Fruit fly (Drosophila melanogaster) whole organism, embryonic: Measurements from ENCODE around the gene Nup153.

ENCODE experiments used
- Ada2b ChIP-seq: fragments of 200-800 bp; sonication (Bioruptor generic); IDR thresholded peaks from 2 replicates; pipeline ENCODE4 v1.3.6; 2022; ENCODE audit warnings: missing biosample characterization, missing genetic modification characterization
- B-H2 ChIP-seq: fragments of 200-800 bp; sonication (Bioruptor generic); optimal IDR thresholded peaks from 2 replicates; lab custom pipeline; 2018; ENCODE audit warnings: missing biosample characterization, mild to moderate bottlenecking, missing genetic modification characterization
- Bdp1 ChIP-seq: fragments of 200-800 bp; sonication (Bioruptor generic); optimal IDR thresholded peaks from 3 replicates; lab custom pipeline; 2016; ENCODE audit warnings: missing biosample characterization, missing genetic modification characterization
- CG1024 ChIP-seq: fragments of 200-800 bp; sonication (Bioruptor generic); IDR thresholded peaks from 2 replicates; pipeline ENCODE4 v1.3.6; 2022; ENCODE audit warnings: missing biosample characterization, missing genetic modification characterization
- CG10267 ChIP-seq: fragments of 200-800 bp; sonication (Bioruptor generic); optimal IDR thresholded peaks from 2 replicates; lab custom pipeline; 2018; ENCODE audit warnings: missing biosample characterization, mild to moderate bottlenecking, missing genetic modification characterization, moderate library complexity
- CG10366 ChIP-seq: fragments of 200-800 bp; sonication (Bioruptor generic); IDR thresholded peaks from 2 replicates; pipeline ENCODE4 v1.3.6; 2022; ENCODE audit warnings: missing biosample characterization, missing genetic modification characterization
- CG10431 ChIP-seq: fragments of 200-800 bp; sonication (Bioruptor generic); optimal IDR thresholded peaks from 3 replicates; lab custom pipeline; 2018; ENCODE audit warnings: missing biosample characterization, mild to moderate bottlenecking, missing genetic modification characterization
- CG11723 ChIP-seq: fragments of 200-800 bp; sonication (Bioruptor generic); optimal IDR thresholded peaks from 2 replicates; lab custom pipeline; 2017; ENCODE audit warnings: missing biosample characterization, mild to moderate bottlenecking, missing genetic modification characterization
- CG12659 ChIP-seq: fragments of 200-800 bp; sonication (Bioruptor generic); optimal IDR thresholded peaks from 3 replicates; lab custom pipeline; 2017; ENCODE audit warnings: mild to moderate bottlenecking, missing biosample characterization, missing genetic modification reagents, missing genetic modification characterization
- CG12769 ChIP-seq: fragments of 200-800 bp; sonication (Bioruptor generic); optimal IDR thresholded peaks from 2 replicates; lab custom pipeline; 2019; ENCODE audit warnings: missing biosample characterization, mild to moderate bottlenecking, missing genetic modification characterization, moderate library complexity
- CG2116 ChIP-seq: fragments of 200-800 bp; sonication (Bioruptor generic); optimal IDR thresholded peaks from 3 replicates; lab custom pipeline; 2018; ENCODE audit warnings: missing biosample characterization, mild to moderate bottlenecking, missing genetic modification characterization
- CG2120 ChIP-seq: fragments of 200-800 bp; sonication (Bioruptor generic); optimal IDR thresholded peaks from 3 replicates; lab custom pipeline; 2016; ENCODE audit warnings: missing biosample characterization, missing genetic modification characterization
- CG2712 ChIP-seq: fragments of 200-800 bp; optimal IDR thresholded peaks from 3 replicates; lab custom pipeline; 2019; ENCODE audit warnings: missing biosample characterization, mild to moderate bottlenecking, missing genetic modification characterization, moderate library complexity
- CG3065 ChIP-seq: fragments of 200-800 bp; sonication (Bioruptor generic); optimal IDR thresholded peaks from 2 replicates; lab custom pipeline; 2016; ENCODE audit warnings: missing biosample characterization, missing genetic modification characterization
- CG31388 ChIP-seq: fragments of 200-800 bp; sonication (Bioruptor generic); optimal IDR thresholded peaks from 2 replicates; lab custom pipeline; 2016; ENCODE audit warnings: missing biosample characterization, missing genetic modification characterization
- CG34422 ChIP-seq: fragments of 200-800 bp; sonication (Bioruptor generic); IDR thresholded peaks from 3 replicates; pipeline ENCODE4 v1.3.6; 2022; ENCODE audit warnings: missing biosample characterization, missing genetic modification characterization
- CG5953 ChIP-seq: fragments of 200-800 bp; sonication (Bioruptor generic); IDR thresholded peaks from 2 replicates; pipeline ENCODE4 v1.3.6; 2022; ENCODE audit warnings: missing biosample characterization, missing genetic modification characterization
- CG6254 ChIP-seq: fragments of 200-800 bp; sonication (Bioruptor generic); optimal IDR thresholded peaks from 3 replicates; lab custom pipeline; 2017; ENCODE audit warnings: mild to moderate bottlenecking, missing biosample characterization, missing genetic modification reagents, missing genetic modification characterization
- CG9797 ChIP-seq: fragments of 200-800 bp; sonication (Bioruptor generic); optimal IDR thresholded peaks from 3 replicates; lab custom pipeline; 2018; ENCODE audit warnings: missing biosample characterization, mild to moderate bottlenecking, missing genetic modification characterization
- E2f1 ChIP-seq: fragments of 200-800 bp; sonication (Bioruptor generic); IDR thresholded peaks from 2 replicates; pipeline ENCODE4 v1.3.6; 2022; ENCODE audit warnings: missing biosample characterization, missing genetic modification characterization
- Ets65A ChIP-seq: fragments of 200-800 bp; sonication (Bioruptor generic); peaks from one replicate; lab custom pipeline; 2016; ENCODE audit warnings: missing biosample characterization, missing genetic modification characterization
- Ets97D ChIP-seq: fragments of 200-800 bp; sonication (Bioruptor generic); optimal IDR thresholded peaks from 3 replicates; lab custom pipeline; 2016; ENCODE audit warnings: missing biosample characterization, missing genetic modification characterization
- HHEX ChIP-seq: fragments of 200-800 bp; sonication (Bioruptor generic); optimal IDR thresholded peaks from 3 replicates; lab custom pipeline; 2017; ENCODE audit warnings: missing biosample characterization, mild to moderate bottlenecking, missing genetic modification characterization, missing genetic modification reagents
- Hmr ChIP-seq: fragments of 200-800 bp; sonication (Bioruptor generic); optimal IDR thresholded peaks from 3 replicates; lab custom pipeline; 2017; ENCODE audit warnings: mild to moderate bottlenecking, missing biosample characterization, missing genetic modification reagents, missing genetic modification characterization
- Lim3 ChIP-seq: fragments of 200-800 bp; sonication (Bioruptor generic); IDR thresholded peaks from 2 replicates; pipeline ENCODE4 v1.3.6; 2022; ENCODE audit warnings: missing biosample characterization, missing genetic modification characterization
- Mad ChIP-seq: fragments of 200-800 bp; sonication (Bioruptor generic); optimal IDR thresholded peaks from 2 replicates; lab custom pipeline; 2016; ENCODE audit warnings: missing biosample characterization, missing genetic modification characterization
- Mes4 ChIP-seq: fragments of 200-800 bp; sonication (Bioruptor generic); optimal IDR thresholded peaks from 2 replicates; lab custom pipeline; 2016; ENCODE audit warnings: missing biosample characterization, missing genetic modification characterization
- NC2α ChIP-seq: fragments of 200-800 bp; sonication (Bioruptor generic); optimal IDR thresholded peaks from 2 replicates; lab custom pipeline; 2016; ENCODE audit warnings: missing biosample characterization, missing genetic modification characterization
- Poxn ChIP-seq: fragments of 200-800 bp; sonication (Bioruptor generic); IDR thresholded peaks from 2 replicates; pipeline ENCODE4 v1.3.6; 2022; ENCODE audit warnings: missing biosample characterization, missing genetic modification characterization
- Sox100B ChIP-seq: fragments of 200-800 bp; sonication (Bioruptor generic); optimal IDR thresholded peaks from 3 replicates; lab custom pipeline; 2018; ENCODE audit warnings: missing biosample characterization, mild to moderate bottlenecking, missing genetic modification characterization
- Xbp1 ChIP-seq: fragments of 200-800 bp; sonication (Bioruptor generic); optimal IDR thresholded peaks from 3 replicates; lab custom pipeline; 2016; ENCODE audit warnings: missing biosample characterization, mild to moderate bottlenecking, missing genetic modification characterization
- bab2 ChIP-seq: fragments of 200-800 bp; sonication (Bioruptor generic); optimal IDR thresholded peaks from 2 replicates; lab custom pipeline; 2016; ENCODE audit warnings: missing biosample characterization, missing genetic modification characterization
- cad ChIP-seq: fragments of >200 bp; optimal IDR thresholded peaks from 2 replicates; lab custom pipeline; 2017; ENCODE audit warnings: missing biosample characterization, missing genetic modification characterization
- cas ChIP-seq: fragments of 200-800 bp; sonication (Bioruptor generic); IDR thresholded peaks from 2 replicates; pipeline ENCODE4 v1.3.6; 2022; ENCODE audit warnings: missing biosample characterization, missing genetic modification characterization
- cato ChIP-seq: fragments of 200-800 bp; sonication (Bioruptor generic); optimal IDR thresholded peaks from 2 replicates; lab custom pipeline; 2016; ENCODE audit warnings: missing biosample characterization, missing genetic modification characterization, borderline replicate concordance
- dmrt99B ChIP-seq: fragments of 200-800 bp; sonication (Bioruptor generic); optimal IDR thresholded peaks from 2 replicates; lab custom pipeline; 2018; ENCODE audit warnings: missing biosample characterization, mild to moderate bottlenecking, missing genetic modification characterization, moderate library complexity
- ems ChIP-seq: fragments of 200-800 bp; sonication (Bioruptor generic); optimal IDR thresholded peaks from 3 replicates; lab custom pipeline; 2016; ENCODE audit warnings: missing biosample characterization, missing genetic modification characterization
- grau ChIP-seq: fragments of 200-800 bp; optimal IDR thresholded peaks from 3 replicates; lab custom pipeline; 2019; ENCODE audit warnings: missing biosample characterization, mild to moderate bottlenecking, missing genetic modification characterization, moderate library complexity
- hkb ChIP-seq, 2 experiments: fragments of 200-800 bp in 1 of 2; fragments of >200 bp in 1 of 2; sonication (Bioruptor generic) in 1 of 2; IDR thresholded peaks in 1 of 2; optimal IDR thresholded peaks in 1 of 2; 2 replicates each; pipeline versions ENCODE4 v1.3.6 to Lab custom; 2017 to 2022; ENCODE audit warnings: missing biosample characterization in 1 of 2, missing genetic modification characterization in 1 of 2
- lov ChIP-seq, 2 experiments: fragments of 200-800 bp in 1 of 2; fragments of >200 bp in 1 of 2; sonication (Bioruptor generic) in 1 of 2; IDR thresholded peaks in 1 of 2; optimal IDR thresholded peaks in 1 of 2; 2 replicates in 1 of 2; 3 replicates in 1 of 2; pipeline versions ENCODE4 v1.3.6 to Lab custom; 2017 to 2022; ENCODE audit warnings: missing biosample characterization in 1 of 2, missing genetic modification characterization in 1 of 2
- mirr ChIP-seq: fragments of 200-800 bp; sonication (Bioruptor generic); optimal IDR thresholded peaks from 3 replicates; lab custom pipeline; 2018; ENCODE audit warnings: missing biosample characterization, mild to moderate bottlenecking, missing genetic modification characterization
- so ChIP-seq: fragments of 200-800 bp; sonication (Bioruptor generic); IDR thresholded peaks from 3 replicates; pipeline ENCODE4 v1.3.6; 2022; ENCODE audit warnings: missing biosample characterization, missing genetic modification characterization
- sug ChIP-seq: fragments of 200-800 bp; optimal IDR thresholded peaks from 2 replicates; lab custom pipeline; 2019; ENCODE audit warnings: missing biosample characterization, mild to moderate bottlenecking, missing genetic modification characterization, moderate library complexity
- unc-4 ChIP-seq: fragments of 200-800 bp; sonication (Bioruptor generic); IDR thresholded peaks from 2 replicates; pipeline ENCODE4 v1.3.6; 2022; ENCODE audit warnings: missing biosample characterization, missing genetic modification characterization; ENCODE audit not compliant: partially characterized antibody
- vnd ChIP-seq: fragments of 200-800 bp; sonication (Bioruptor generic); IDR thresholded peaks from 3 replicates; pipeline ENCODE4 v1.3.6; 2022; ENCODE audit warnings: missing biosample characterization, missing genetic modification characterization; ENCODE audit not compliant: partially characterized antibody
- wek ChIP-seq: fragments of 200-800 bp; sonication (Bioruptor generic); optimal IDR thresholded peaks from 3 replicates; lab custom pipeline; 2018; ENCODE audit warnings: missing biosample characterization, mild to moderate bottlenecking, missing genetic modification characterization, moderate library complexity
- zfh2 ChIP-seq: fragments of 200-800 bp; sonication (Bioruptor generic); optimal IDR thresholded peaks from 2 replicates; lab custom pipeline; 2016; ENCODE audit warnings: missing biosample characterization, missing genetic modification characterization

The Nup153 gene

dm6 chrX:16637594-16638485 is 38.8 kb downstream of the Nup153 start, which contains the start of gene RpS19a (continued):
- TF ChIP-seq lov (optimal IDR thresholded peaks at IDR 0.05; lab: Kevin White, UChicago) (no peak), lov (GFP tag; IDR thresholded peaks at IDR 0.05; lab: Robert Waterston, UW) (peak; percentile 94), unc-4 (GFP tag; lab: Robert Waterston, UW) (no peak), hkb (optimal IDR thresholded peaks at IDR 0.05; lab: Kevin White, UChicago) (no peak), hkb (GFP tag; IDR thresholded peaks at IDR 0.05; lab: Robert Waterston, UW) (peak; percentile 70), Ets65A (GFP tag; lab: Kevin White, UChicago) (peak; percentile 53), sug (tag; lab: Kevin White, UChicago) (peak; percentile 78), so (GFP tag; lab: Robert Waterston, UW) (peak; percentile 75), ems (peak; percentile 15), CG12659 (GFP tag; lab: Kevin White, UChicago) (peak; percentile 84), CG10366 (GFP tag; lab: Robert Waterston, UW) (peak; percentile 70), B-H2 (GFP tag; lab: Kevin White, UChicago) (peak; percentile 92), Xbp1 (GFP tag; lab: Kevin White, UChicago) (peak; percentile 56), E2f1 (GFP tag; lab: Robert Waterston, UW) (peak; percentile 61), NC2α (GFP tag; lab: Kevin White, UChicago) (peak; percentile 9), CG10431 (peak; percentile 80), CG5953 (GFP tag; lab: Robert Waterston, UW) (peak; percentile 75), Bdp1 (GFP tag; lab: Kevin White, UChicago) (peak; percentile 54), CG6254 (peak; percentile 68), CG3065 (peak; percentile 36), grau (tag; lab: Kevin White, UChicago) (peak; percentile 57), CG31388 (no peak), CG2120 (GFP tag; lab: Kevin White, UChicago) (no peak), CG9797 (peak; percentile 47), CG11723 (GFP tag; lab: Kevin White, UChicago) (peak; percentile 68), CG2712 (peak; percentile 39), CG12769 (tag; lab: Kevin White, UChicago) (peak; percentile 53), Mad (GFP tag; lab: Kevin White, UChicago) (peak; percentile 57), cas (GFP tag; lab: Robert Waterston, UW) (peak; percentile 26; the same call in 1 of the 2 replicates), mirr (GFP tag; lab: Kevin White, UChicago) (peak; percentile 91), Ada2b (GFP tag; lab: Robert Waterston, UW) (peak; percentile 34; the same call in 1 of the 2 replicates), CG34422 (GFP tag; lab: Robert Waterston, UW) (peak; percentile 48; the same call in 1 of the 3 replicates), Poxn (GFP tag; lab: Robert Waterston, UW) (peak; percentile 15; the same call in 1 of the 2 replicates), CG10267 (tag; lab: Kevin White, UChicago) (peak; percentile 61), CG2116 (peak; percentile 70), bab2 (GFP tag; lab: Kevin White, UChicago) (peak; percentile 37), zfh2 (GFP tag; lab: Kevin White, UChicago) (peak; percentile 23), Lim3 (GFP tag; lab: Robert Waterston, UW) (no peak), Hmr (GFP tag; lab: Kevin White, UChicago) (peak; percentile 88), wek (GFP tag; lab: Kevin White, UChicago) (peak; percentile 89), dmrt99B (peak; percentile 68), vnd (GFP tag; lab: Robert Waterston, UW) (0 out of 3 replicates have a peak, but pooled peaks have one; percentile 54), Sox100B (peak; percentile 86), cato (no peak), cad (GFP tag; lab: Kevin White, UChicago) (no peak), Mes4 (GFP tag; lab: Kevin White, UChicago) (peak; percentile 66), HHEX (GFP tag; lab: Kevin White, UChicago) (peak; percentile 91), Ets97D (peak; percentile 99), CG1024 (peak; percentile 68)
